Fruit fly (Drosophila melanogaster): ENCODE results near the gene CG12990.

dm6 chrX:17708843-17709242 lies 37.2 kb upstream of the CG12990 start:
- TF ChIP-seq CG17806 (tag; optimal IDR thresholded peaks at IDR 0.05) (no peak), CG14655 (GFP tag; optimal IDR thresholded peaks at IDR 0.05) (no peak), Pif1A (GFP tag; optimal IDR thresholded peaks at IDR 0.05) (no peak), rn (GFP tag; IDR thresholded peaks at IDR 0.05) (no peak), CG32121 (GFP tag; IDR thresholded peaks at IDR 0.05) (no peak), fd96Ca (GFP tag; IDR thresholded peaks at IDR 0.05) (no peak), EcR (GFP tag; optimal IDR thresholded peaks at IDR 0.05) (no peak), CG8159 (tag; optimal IDR thresholded peaks at IDR 0.05) (peak; percentile 93), Snoo (tag; optimal IDR thresholded peaks at IDR 0.05) (no peak), D1 (tag; optimal IDR thresholded peaks at IDR 0.05) (no peak), CG34367 (tag; optimal IDR thresholded peaks at IDR 0.05) (no peak), CG12605 (GFP tag; IDR thresholded peaks at IDR 0.05) (no peak), CG15710 (tag; optimal IDR thresholded peaks at IDR 0.05) (no peak)

All from whole organism, pupa.